Worm (Caenorhabditis elegans): ENCODE results near the gene hlh-8.

hlh-8 gene

ce11 chrX:8163555-8163954, 47.3 kb downstream of the hlh-8 start:
- TF ChIP-seq flt-1 (GFP tag; IDR thresholded peaks at IDR 0.05) (peak; percentile 26; the same call in 1 of the 2 replicates), ztf-29 (GFP tag; IDR thresholded peaks at IDR 0.05) (no peak), ztf-23 (GFP tag; IDR thresholded peaks at IDR 0.05) (0 out of 2 replicates have a peak, but pooled peaks have one; percentile 8), T22C8.4 (GFP tag; IDR thresholded peaks at IDR 0.05) (0 out of 2 replicates have a peak, but pooled peaks have one; percentile 26)

- TF ChIP-seq ref-1 (GFP tag; conservative IDR thresholded peaks at IDR 0.05) (no peak), cog-1 (tag; optimal IDR thresholded peaks at IDR 0.05) (no peak), tab-1 (GFP tag; IDR thresholded peaks at IDR 0.05) (no peak), T22C8.4 (GFP tag; IDR thresholded peaks at IDR 0.05) (no peak), flt-1 (GFP tag; IDR thresholded peaks at IDR 0.05) (no peak), med-1 (GFP tag; optimal IDR thresholded peaks at IDR 0.05; ENCODE audit: insufficient read depth) (no peak), ztf-29 (GFP tag; IDR thresholded peaks at IDR 0.05) (no peak), ztf-23 (GFP tag; IDR thresholded peaks at IDR 0.05) (no peak), klf-2 (GFP tag; conservative IDR thresholded peaks at IDR 0.05) (no peak)
Observed at ce11 chrX:8169534-8169933, 53.3 kb downstream of the hlh-8 start, which contains the start of gene C17H11.2. Gene C17H11.2 (plus strand): TSS chrX:8169930.
